Worm (Caenorhabditis elegans) whole organism, L4 larva: Measurements from ENCODE around the gene R11F4.1.

Source experiments
- Y48G9A.11 ChIP-seq: fragments of 200-800 bp; sonication (Bioruptor generic); IDR thresholded peaks from 2 replicates; pipeline ENCODE4 v1.3.6; 2022; ENCODE audit warnings: missing genetic modification reagents, missing genetic modification characterization, missing compliant biosample characterization
- ZK546.5 ChIP-seq, 2 experiments: sonication (generic microtip); optimal IDR thresholded peaks; 2 replicates each; lab custom pipeline; 2017; ENCODE audit warnings: missing biosample characterization in 2 of 2, missing genetic modification characterization in 2 of 2
- lsy-2 ChIP-seq, 2 experiments: fragments of 150-350 bp in 1 of 2; sonication (generic microtip) in 1 of 2; optimal IDR thresholded peaks; 2 replicates each; lab custom pipeline; 2014 to 2017; ENCODE audit warnings: missing biosample characterization in 2 of 2, missing genetic modification characterization in 2 of 2
- mdt-29 ChIP-seq: fragments of 200-800 bp; sonication (Bioruptor generic); IDR thresholded peaks from 2 replicates; pipeline ENCODE4 v1.3.6; 2022; ENCODE audit warnings: missing genetic modification reagents, missing genetic modification characterization, missing compliant biosample characterization
- nhr-76 ChIP-seq: fragments of 150-350 bp; optimal IDR thresholded peaks from 2 replicates; lab custom pipeline; 2014; ENCODE audit warnings: missing biosample characterization, missing genetic modification characterization
- pqm-1 ChIP-seq: sonication (generic microtip); optimal IDR thresholded peaks from 2 replicates; lab custom pipeline; 2017; ENCODE audit warnings: missing biosample characterization, missing genetic modification characterization
- zag-1 ChIP-seq: fragments of 150-350 bp; optimal IDR thresholded peaks from 2 replicates; lab custom pipeline; 2014; ENCODE audit warnings: missing biosample characterization, missing genetic modification characterization

DNA sequence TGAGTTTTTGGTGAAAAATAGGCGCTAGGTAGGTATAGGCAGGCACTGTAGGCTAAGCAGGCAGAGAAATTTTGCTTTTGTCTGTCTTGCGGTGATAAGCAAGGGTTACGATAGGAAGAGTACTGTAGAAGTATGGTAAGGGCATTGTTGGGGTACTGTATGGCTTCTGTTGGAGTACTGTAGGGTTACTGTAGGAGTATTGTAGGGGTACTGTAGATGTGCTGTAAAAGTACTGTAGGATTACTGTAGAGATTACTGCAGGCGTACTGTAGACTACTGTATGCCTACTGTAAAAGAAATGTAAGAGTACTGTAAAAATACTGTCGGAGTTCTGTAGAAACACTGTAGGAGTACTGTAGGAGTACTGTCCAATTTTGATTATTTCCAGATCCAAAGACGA is 772 bp downstream of the R11F4.1 start:
- TF ChIP-seq mdt-29 (GFP tag; lab: Robert Waterston, UW) (no peak), lsy-2 (tag; optimal IDR thresholded peaks at IDR 0.05; lab: Kevin White, UChicago) (peak in 1 of 2 experiments; percentile 39), nhr-76 (tag; lab: Kevin White, UChicago) (no peak), pqm-1 (tag; lab: Kevin White, UChicago) (no peak), zag-1 (no peak), ZK546.5 (tag; optimal IDR thresholded peaks at IDR 0.05; lab: Kevin White, UChicago) (no peak), Y48G9A.11 (no peak)
